Worm (Caenorhabditis elegans): ENCODE data around the gene F23H12.7.

- TF ChIP-seq ama-1 (optimal IDR thresholded peaks at IDR 0.05) (no peak), F13C5.2 (tag; optimal IDR thresholded peaks at IDR 0.05) (no peak)
Measured at ce11 chrV:12351842-12352241, 19.6 kb upstream of the F23H12.7 start.

All from whole organism, early embryonic.